Worm (Caenorhabditis elegans): ENCODE measurements around the gene josd-1.

Gene josd-1

ce11 chrIII:2869033-2869432, 32.6 kb downstream of the josd-1 start:
- TF ChIP-seq zip-4 (GFP tag; optimal IDR thresholded peaks at IDR 0.05) (no peak), fos-1 (tag; optimal IDR thresholded peaks at IDR 0.05) (no peak), ets-5 (GFP tag; IDR thresholded peaks at IDR 0.05) (no peak), tbx-2 (tag; optimal IDR thresholded peaks at IDR 0.05) (no peak), unc-130 (tag; optimal IDR thresholded peaks at IDR 0.05) (no peak), elt-3 (tag; optimal IDR thresholded peaks at IDR 0.05) (peak in 1 of 6 experiments; percentile 7), sup-37 (GFP tag; optimal IDR thresholded peaks at IDR 0.05) (no peak), ceh-63 (GFP tag; optimal IDR thresholded peaks at IDR 0.05) (no peak)

DNA sequence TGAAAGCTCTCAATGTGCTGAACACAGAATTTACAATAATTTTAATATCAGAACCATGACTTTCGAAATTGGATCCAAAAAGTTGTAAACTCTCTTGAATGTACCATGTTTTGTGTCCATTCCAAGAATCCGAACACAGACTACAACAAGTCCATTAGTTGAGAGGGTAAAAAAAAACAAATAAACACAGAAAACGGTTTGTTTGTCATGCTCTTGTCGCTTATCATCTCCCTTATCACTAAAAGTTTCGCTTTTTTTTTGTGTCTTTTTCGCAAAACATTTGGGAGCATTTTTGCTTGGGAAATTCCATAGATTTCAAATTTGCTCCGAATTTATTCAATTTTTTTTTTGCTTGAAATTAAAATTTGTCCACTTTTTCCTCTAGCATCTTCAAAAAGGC, 33.1 kb downstream of the josd-1 start:
- TF ChIP-seq elt-2 (tag; optimal IDR thresholded peaks at IDR 0.05) (peak; percentile 45), elt-3 (tag; optimal IDR thresholded peaks at IDR 0.05) (no peak)

- TF ChIP-seq jun-1 (tag; optimal IDR thresholded peaks at IDR 0.05) (peak; percentile 33), zag-1 (tag; optimal IDR thresholded peaks at IDR 0.05) (no peak), ceh-90 (tag; optimal IDR thresholded peaks at IDR 0.05) (no peak), F16B12.6 (tag; optimal IDR thresholded peaks at IDR 0.05) (no peak), Y116A8C.19 (tag; optimal IDR thresholded peaks at IDR 0.05; ENCODE audit: borderline replicate concordance) (no peak), ceh-88 (GFP tag; IDR thresholded peaks at IDR 0.05) (no peak), egl-13 (tag; optimal IDR thresholded peaks at IDR 0.05) (no peak), nhr-20 (tag; optimal IDR thresholded peaks at IDR 0.05) (peak; percentile 4), egl-27 (tag; optimal IDR thresholded peaks at IDR 0.05) (no peak), lin-39 (tag; optimal IDR thresholded peaks at IDR 0.05) (no peak), C04F5.9 (tag; optimal IDR thresholded peaks at IDR 0.05) (no peak), mab-9 (GFP tag; IDR thresholded peaks at IDR 0.05) (no peak), tlp-1 (tag; optimal IDR thresholded peaks at IDR 0.05) (no peak), sptf-1 (tag; optimal IDR thresholded peaks at IDR 0.05) (no peak), dpl-1 (GFP tag; optimal IDR thresholded peaks at IDR 0.05) (no peak), fkh-8 (tag; optimal IDR thresholded peaks at IDR 0.05) (no peak), sox-4 (tag; optimal IDR thresholded peaks at IDR 0.05) (no peak), nhr-77 (tag; optimal IDR thresholded peaks at IDR 0.05) (no peak), nhr-19 (GFP tag; conservative IDR thresholded peaks at IDR 0.05) (no peak), nhr-12 (tag; optimal IDR thresholded peaks at IDR 0.05) (no peak), aha-1 (tag; optimal IDR thresholded peaks at IDR 0.05) (no peak), pqm-1 (tag; optimal IDR thresholded peaks at IDR 0.05) (no peak), sup-37 (GFP tag; optimal IDR thresholded peaks at IDR 0.05) (no peak), unc-30 (tag; optimal IDR thresholded peaks at IDR 0.05) (no peak), ceh-63 (GFP tag; optimal IDR thresholded peaks at IDR 0.05) (no peak), blmp-1 (tag; optimal IDR thresholded peaks at IDR 0.05) (peak; percentile 6), unc-62 (GFP tag; optimal IDR thresholded peaks at IDR 0.05) (no peak), nhr-71 (tag; optimal IDR thresholded peaks at IDR 0.05) (peak; percentile 4), ztf-11 (tag; optimal IDR thresholded peaks at IDR 0.05) (no peak), elt-2 (tag; optimal IDR thresholded peaks at IDR 0.05) (peak; percentile 86), fkh-4 (tag; optimal IDR thresholded peaks at IDR 0.05; ENCODE audit: borderline replicate concordance) (no peak), vab-15 (tag; optimal IDR thresholded peaks at IDR 0.05) (no peak), efl-1 (optimal IDR thresholded peaks at IDR 0.05) (no peak), efl-1 (GFP tag; optimal IDR thresholded peaks at IDR 0.05 in 1 of 2) (peak in 1 of 2 experiments; percentile 50), fos-1 (tag; optimal IDR thresholded peaks at IDR 0.05) (no peak), lin-14 (GFP tag; optimal IDR thresholded peaks at IDR 0.05) (no peak), lsy-2 (tag; optimal IDR thresholded peaks at IDR 0.05) (peak in 1 of 2 experiments; percentile 2), mef-2 (tag; optimal IDR thresholded peaks at IDR 0.05) (no peak), tbx-2 (tag; optimal IDR thresholded peaks at IDR 0.05) (no peak), dsc-1 (tag; optimal IDR thresholded peaks at IDR 0.05) (no peak), pag-3 (tag; optimal IDR thresholded peaks at IDR 0.05; ENCODE audit: borderline replicate concordance, insufficient read depth) (no peak), lin-35 (GFP tag; optimal IDR thresholded peaks at IDR 0.05) (peak in 1 of 2 experiments; percentile 31), pax-3 (tag; optimal IDR thresholded peaks at IDR 0.05) (no peak)
These were observed 33.8 kb downstream of the josd-1 start for ce11 chrIII:2870228-2870627.
